Fruit fly (Drosophila melanogaster) Kc167 (cell line): ENCODE data around the gene Nak.

ENCODE experiments used
- insv ChIP-seq: fragments of >200 bp; optimal IDR thresholded peaks from 3 replicates; lab custom pipeline; 2018; ENCODE audit warnings: missing external identifiers
- psq ChIP-seq: fragments of >200 bp; optimal IDR thresholded peaks from 2 replicates; lab custom pipeline; 2017; ENCODE audit warnings: missing external identifiers

dm6 chr2L:18967897-18968296 is 647 bp downstream of the Nak start:
- TF ChIP-seq psq (lab: Kevin White, UChicago) (no peak), insv (lab: Kevin White, UChicago) (no peak)
